Fruit fly (Drosophila melanogaster) whole organism, prepupa: ENCODE data around the gene His2Av.

ENCODE experiments used
- CG9139 ChIP-seq: fragments of 200-800 bp; sonication (Bioruptor generic); optimal IDR thresholded peaks from 3 replicates; lab custom pipeline; 2017; ENCODE audit warnings: missing biosample characterization, mild to moderate bottlenecking, missing genetic modification characterization
- Eip78C ChIP-seq: fragments of 200-800 bp; sonication (Bioruptor generic); peaks from one replicate; lab custom pipeline; 2016; ENCODE audit warnings: missing biosample characterization, missing genetic modification characterization
- OdsH ChIP-seq: fragments of 200-800 bp; sonication (Bioruptor generic); optimal IDR thresholded peaks from 3 replicates; lab custom pipeline; 2016; ENCODE audit warnings: missing biosample characterization, missing genetic modification characterization
- fd85E ChIP-seq: fragments of 200-800 bp; sonication (Bioruptor generic); optimal IDR thresholded peaks from 3 replicates; lab custom pipeline; 2016; ENCODE audit warnings: missing biosample characterization, missing genetic modification characterization
- svp ChIP-seq: fragments of 200-800 bp; sonication (Bioruptor generic); peaks from one replicate; lab custom pipeline; 2016; ENCODE audit warnings: missing biosample characterization, missing genetic modification characterization

DNA sequence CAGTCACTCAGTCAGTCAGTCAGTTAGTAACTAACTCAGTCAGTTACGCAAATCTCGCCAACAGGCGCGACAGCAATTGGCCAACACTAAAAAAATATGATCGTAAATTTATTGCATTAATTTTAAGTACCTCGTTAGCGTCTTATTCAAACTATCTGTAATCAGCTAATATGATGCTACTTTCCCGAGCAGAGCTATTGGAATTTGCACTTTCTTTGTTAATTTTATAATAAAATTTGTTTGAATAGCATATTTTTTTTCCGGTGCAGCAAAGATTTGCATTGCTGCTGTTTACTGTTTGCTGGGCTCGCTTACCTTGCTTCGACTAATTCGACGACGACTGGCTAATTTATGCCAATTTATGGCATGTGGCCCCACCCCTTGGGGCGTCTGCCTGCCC is 23.4 kb downstream of the His2Av start:
- no peak for TF ChIP-seq svp (GFP tag; lab: Kevin White, UChicago)
- TF ChIP-seq Eip78C (GFP tag; lab: Kevin White, UChicago): peak; percentile 67
- TF ChIP-seq CG9139 (GFP tag; lab: Kevin White, UChicago): no peak
- peak; percentile 35 for TF ChIP-seq OdsH (GFP tag; lab: Kevin White, UChicago)
- TF ChIP-seq fd85E (GFP tag; lab: Kevin White, UChicago): no peak
